Worm (Caenorhabditis elegans) whole organism, young adult: ENCODE results near the gene cec-6.
A peak's percentile ranks its signal among the peaks of the same experiment; 100 is the strongest.

Experiments
- Y95B8A.8 ChIP-seq: fragments of 200-800 bp; sonication (Bioruptor generic); IDR thresholded peaks from 2 replicates; pipeline ENCODE4 v1.3.6; 2022; ENCODE audit warnings: missing genetic modification reagents, missing genetic modification characterization, missing compliant biosample characterization
- die-1 ChIP-seq: sonication (generic microtip); optimal IDR thresholded peaks from 2 replicates; lab custom pipeline; 2016; ENCODE audit warnings: missing genotype, mild to moderate bottlenecking, missing genetic modification characterization, missing compliant biosample characterization
- dox-1 ChIP-seq: fragments of 200-800 bp; sonication (Bioruptor generic); IDR thresholded peaks from 2 replicates; pipeline ENCODE4 v1.3.6; 2022; ENCODE audit warnings: missing genetic modification reagents, missing genetic modification characterization, missing compliant biosample characterization
- dpl-1 ChIP-seq: fragments of 150-350 bp; optimal IDR thresholded peaks from 2 replicates; lab custom pipeline; 2014; ENCODE audit warnings: missing biosample characterization, missing genetic modification reagents, missing genetic modification characterization
- egl-44 ChIP-seq: fragments of 200-800 bp; sonication (Bioruptor generic); IDR thresholded peaks from 2 replicates; pipeline ENCODE4 v1.3.6; 2022; ENCODE audit warnings: missing genetic modification reagents, missing genetic modification characterization, missing compliant biosample characterization
- let-607 ChIP-seq, 2 experiments: fragments of 200-800 bp in 1 of 2; sonication (Bioruptor generic) in 1 of 2; sonication (generic microtip) in 1 of 2; optimal IDR thresholded peaks; 2 replicates each; lab custom pipeline; 2016 to 2018; ENCODE audit warnings: mild to moderate bottlenecking in 2 of 2, missing compliant biosample characterization in 2 of 2, missing genetic modification characterization in 2 of 2, moderate library complexity in 2 of 2, missing genotype in 1 of 2
- lir-1 ChIP-seq: fragments of 200-800 bp; sonication (Bioruptor generic); conservative IDR thresholded peaks from 2 replicates; pipeline ENCODE4 v1.3.6; 2022; ENCODE audit warnings: missing genetic modification reagents, missing genetic modification characterization, missing compliant biosample characterization
- sea-2 ChIP-seq: fragments of 200-800 bp; sonication (Bioruptor generic); IDR thresholded peaks from 2 replicates; pipeline ENCODE4 v1.3.6; 2022; ENCODE audit warnings: missing genetic modification characterization, missing compliant biosample characterization
- snpc-4 ChIP-seq, 5 experiments: fragments of 150-350 bp in 1 of 5; sonication (generic microtip) in 4 of 5; optimal IDR thresholded peaks; 2 replicates each; lab custom pipeline; 2014 to 2018; ENCODE audit warnings: missing genetic modification characterization in 5 of 5, missing biosample characterization in 3 of 5, antibody characterized with exemption in 2 of 5, mild to moderate bottlenecking in 2 of 5, missing compliant biosample characterization in 2 of 5, missing genotype in 2 of 5, moderate library complexity in 2 of 5, missing genetic modification reagents in 1 of 5
- zfh-2 ChIP-seq: fragments of 200-800 bp; sonication (Bioruptor generic); conservative IDR thresholded peaks from 2 replicates; pipeline ENCODE4 v1.3.6; 2022; ENCODE audit warnings: missing genetic modification reagents, missing genetic modification characterization, missing compliant biosample characterization
- ztf-18 ChIP-seq: sonication (generic microtip); optimal IDR thresholded peaks from 2 replicates; lab custom pipeline; 2016; ENCODE audit warnings: missing genotype, mild to moderate bottlenecking, missing genetic modification characterization, missing compliant biosample characterization
- ztf-22 ChIP-seq: fragments of 200-800 bp; sonication (Bioruptor generic); optimal IDR thresholded peaks from 2 replicates; lab custom pipeline; 2018; ENCODE audit warnings: mild to moderate bottlenecking, missing genetic modification characterization, moderate library complexity, missing compliant biosample characterization

- no peak for TF ChIP-seq lir-1 (GFP tag; lab: Robert Waterston, UW)
- TF ChIP-seq zfh-2 (GFP tag; lab: Robert Waterston, UW) = no peak
- TF ChIP-seq die-1 (tag; lab: Kevin White, UChicago) = no peak
- TF ChIP-seq dox-1 = peak; percentile 67
- TF ChIP-seq snpc-4 (GFP tag; optimal IDR thresholded peaks at IDR 0.05; lab: Kevin White, UChicago) = no peak
- TF ChIP-seq snpc-4 (tag; optimal IDR thresholded peaks at IDR 0.05; lab: Kevin White, UChicago) = peak in 1 of 4 experiments; percentile 16
- TF ChIP-seq egl-44 (GFP tag; lab: Robert Waterston, UW) = no peak
- TF ChIP-seq ztf-22 (GFP tag; lab: Kevin White, UChicago) = peak; percentile 31
- TF ChIP-seq sea-2 (GFP tag; lab: Robert Waterston, UW) = no peak
- no peak for TF ChIP-seq dpl-1 (GFP tag; lab: Kevin White, UChicago)
- TF ChIP-seq Y95B8A.8 (GFP tag; lab: Robert Waterston, UW) = no peak
- peak; percentile 78 to 86 for TF ChIP-seq let-607 (tag; optimal IDR thresholded peaks at IDR 0.05; lab: Kevin White, UChicago)
- TF ChIP-seq ztf-18 (tag; lab: Kevin White, UChicago) = no peak
Measured at ce11 chrIV:5590120-5590519, 45.5 kb downstream of the cec-6 start.
